Worm (Caenorhabditis elegans): ENCODE measurements around the gene nhr-124.

Gene nhr-124

DNA sequence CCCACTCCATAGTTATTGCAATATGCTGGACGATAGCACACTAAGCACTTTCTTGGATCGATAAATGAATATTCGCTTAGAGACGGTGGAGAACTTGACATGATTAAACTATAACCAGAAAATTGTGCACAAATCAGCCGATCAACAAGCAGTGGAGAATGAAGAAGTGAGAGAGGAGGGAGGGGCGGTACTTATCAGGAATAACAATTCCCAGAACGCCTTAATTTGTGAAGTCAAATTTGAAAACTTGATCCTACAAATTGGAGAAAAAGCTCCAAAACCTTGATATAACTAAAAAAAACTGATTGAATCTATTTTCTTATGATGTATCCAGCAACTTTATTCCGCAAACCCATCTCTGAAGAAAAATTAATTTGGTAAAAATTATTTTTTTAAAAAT lies 7.8 kb downstream of the nhr-124 start, which contains the start of gene nhr-159:
TSS of gene nhr-159 (minus strand) at position 101 of the 400 bp plus-strand sequence.
- TF ChIP-seq K09A11.1 (tag; optimal IDR thresholded peaks at IDR 0.05; ENCODE audit: insufficient read depth) = no peak
- no peak for TF ChIP-seq F13H6.1 (tag; optimal IDR thresholded peaks at IDR 0.05)

DNA sequence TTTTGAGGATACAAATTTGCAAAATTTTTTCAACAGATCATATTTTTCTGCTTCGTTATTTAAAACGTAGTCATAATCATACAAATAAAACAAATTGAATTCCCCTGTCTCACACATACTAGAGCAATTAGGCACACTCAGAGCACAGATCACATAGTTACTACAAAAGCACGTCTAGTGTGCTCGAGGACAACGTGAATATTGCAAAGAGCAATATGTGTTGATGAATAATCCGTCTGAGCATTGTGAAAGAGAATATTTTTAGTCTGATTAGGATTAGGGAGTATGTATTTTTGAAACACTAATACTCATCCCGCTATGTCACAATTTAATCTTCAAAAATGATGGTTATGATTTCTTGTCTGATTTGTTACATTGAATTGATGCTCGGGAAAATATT lies 8.8 kb downstream of the nhr-124 start:
- TF ChIP-seq tbx-2 (tag; optimal IDR thresholded peaks at IDR 0.05) = no peak
- no peak for TF ChIP-seq ceh-19 (GFP tag; optimal IDR thresholded peaks at IDR 0.05)
- no peak for TF ChIP-seq unc-86 (tag; optimal IDR thresholded peaks at IDR 0.05)
- no peak for TF ChIP-seq elt-4 (tag; optimal IDR thresholded peaks at IDR 0.05)
- no peak for TF ChIP-seq pha-2 (tag; optimal IDR thresholded peaks at IDR 0.05)
- no peak for TF ChIP-seq ttx-3 (tag; optimal IDR thresholded peaks at IDR 0.05)
- no peak for TF ChIP-seq ceh-9 (tag; optimal IDR thresholded peaks at IDR 0.05)
- no peak for TF ChIP-seq T23F11.4 (GFP tag; optimal IDR thresholded peaks at IDR 0.05)
- no peak for TF ChIP-seq nhr-11 (tag; optimal IDR thresholded peaks at IDR 0.05)

DNA sequence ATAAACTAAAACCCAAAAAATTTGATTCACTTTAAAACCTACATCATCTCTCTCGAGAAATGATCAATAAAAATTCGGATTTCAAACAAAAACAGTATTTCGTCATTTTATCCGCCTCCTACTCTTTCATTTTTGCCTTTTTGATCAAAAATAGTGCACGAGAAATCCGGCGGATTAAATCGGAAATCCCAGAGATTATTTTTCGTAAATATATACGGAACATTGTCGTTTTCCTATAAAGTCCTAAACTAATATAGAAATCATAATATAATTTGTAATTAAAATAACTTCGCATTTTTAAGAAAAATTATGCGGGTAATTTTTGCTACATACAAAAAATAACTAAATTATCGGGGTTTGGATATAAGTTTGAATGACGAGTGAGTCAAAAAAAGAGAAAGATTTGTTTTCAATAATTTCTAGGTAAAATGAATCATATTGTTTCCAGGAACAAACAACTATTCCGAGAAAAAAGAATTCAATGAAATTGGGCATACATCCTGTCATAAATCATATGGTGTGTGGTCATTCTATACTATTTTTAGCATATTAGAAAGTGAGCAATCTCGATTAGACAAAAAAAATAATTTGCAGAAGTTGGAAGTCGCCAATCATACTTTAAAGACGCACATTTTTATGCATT lies 11.8 kb downstream of the nhr-124 start, which contains the start of gene nhr-158:
TSS of gene nhr-158 (minus strand) at position 51 of the 643 bp plus-strand sequence.
- TF ChIP-seq ceh-14 (tag; optimal IDR thresholded peaks at IDR 0.05) = no peak
- no peak for TF ChIP-seq ceh-48 (tag; optimal IDR thresholded peaks at IDR 0.05)
- no peak for TF ChIP-seq unc-86 (tag; optimal IDR thresholded peaks at IDR 0.05)
- TF ChIP-seq fax-1 (tag; optimal IDR thresholded peaks at IDR 0.05) = no peak
- no peak for TF ChIP-seq hlh-6 (tag; optimal IDR thresholded peaks at IDR 0.05)
- no peak for TF ChIP-seq ceh-9 (tag; optimal IDR thresholded peaks at IDR 0.05)
- TF ChIP-seq lim-6 (tag; optimal IDR thresholded peaks at IDR 0.05) = no peak
- TF ChIP-seq nhr-232 (tag; optimal IDR thresholded peaks at IDR 0.05) = no peak
- TF ChIP-seq ceh-19 (GFP tag; optimal IDR thresholded peaks at IDR 0.05) = no peak

DNA sequence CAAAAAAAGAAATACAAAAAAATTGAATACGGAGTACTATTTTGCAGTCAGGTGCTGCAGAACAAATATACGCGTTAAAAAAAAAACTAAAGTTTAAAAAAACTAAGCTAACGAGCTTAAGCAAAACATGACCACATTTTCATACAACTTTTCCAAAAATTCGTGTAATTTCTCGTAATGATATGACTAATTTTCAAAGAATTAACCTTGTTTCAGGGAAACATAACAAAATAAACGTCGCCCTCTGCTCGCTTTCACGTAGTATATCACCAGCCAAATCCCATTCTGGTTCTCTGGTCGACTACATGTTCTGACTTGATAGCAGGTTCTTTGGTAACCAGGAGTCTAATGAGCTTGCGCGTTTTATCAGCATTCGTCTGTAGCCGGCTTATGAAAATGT lies 15.6 kb downstream of the nhr-124 start:
- TF ChIP-seq ttx-3 (tag; optimal IDR thresholded peaks at IDR 0.05) (no peak), ceh-2 (tag; optimal IDR thresholded peaks at IDR 0.05) (no peak), C08G9.2 (tag; optimal IDR thresholded peaks at IDR 0.05) (no peak), ceh-9 (tag; optimal IDR thresholded peaks at IDR 0.05) (no peak), npax-4 (tag; optimal IDR thresholded peaks at IDR 0.05) (no peak), ceh-45 (GFP tag; IDR thresholded peaks at IDR 0.05) (no peak), mec-3 (tag; optimal IDR thresholded peaks at IDR 0.05; ENCODE audit: borderline replicate concordance) (no peak), sox-2 (GFP tag; IDR thresholded peaks at IDR 0.05) (no peak), unc-3 (GFP tag; conservative IDR thresholded peaks at IDR 0.05) (no peak), unc-3 (tag; optimal IDR thresholded peaks at IDR 0.05) (no peak), zip-5 (tag; optimal IDR thresholded peaks at IDR 0.05) (no peak), madf-2 (tag; optimal IDR thresholded peaks at IDR 0.05) (no peak), ets-4 (tag; optimal IDR thresholded peaks at IDR 0.05) (no peak)

DNA sequence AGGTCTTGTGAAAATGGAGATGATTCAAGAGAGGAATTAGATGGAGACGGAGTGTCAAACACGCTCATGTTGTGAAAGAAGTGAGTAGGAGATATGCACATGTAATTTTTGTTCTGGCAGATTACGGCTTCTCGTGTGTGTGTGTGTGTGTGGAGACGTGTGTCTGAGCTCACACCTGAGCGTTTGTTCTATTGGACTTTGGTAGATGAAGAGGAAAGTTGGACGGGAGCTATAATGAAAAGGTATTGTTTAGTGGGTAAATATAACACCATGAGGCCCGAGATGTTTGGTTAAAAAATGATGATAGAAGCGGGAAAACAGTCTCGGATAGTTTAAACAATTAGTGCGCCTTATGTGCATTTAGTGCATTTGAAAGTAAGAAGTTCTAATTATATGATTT lies 17.1 kb downstream of the nhr-124 start, which contains the start of gene nhr-157:
TSS of gene nhr-157 (minus strand) at position 101 of the 400 bp plus-strand sequence.
- TF ChIP-seq K09A11.1 (tag; optimal IDR thresholded peaks at IDR 0.05; ENCODE audit: insufficient read depth) (no peak), pax-1 (tag; optimal IDR thresholded peaks at IDR 0.05) (no peak), nfya-1 (tag; optimal IDR thresholded peaks at IDR 0.05) (no peak), F13H6.1 (tag; optimal IDR thresholded peaks at IDR 0.05) (no peak)

DNA sequence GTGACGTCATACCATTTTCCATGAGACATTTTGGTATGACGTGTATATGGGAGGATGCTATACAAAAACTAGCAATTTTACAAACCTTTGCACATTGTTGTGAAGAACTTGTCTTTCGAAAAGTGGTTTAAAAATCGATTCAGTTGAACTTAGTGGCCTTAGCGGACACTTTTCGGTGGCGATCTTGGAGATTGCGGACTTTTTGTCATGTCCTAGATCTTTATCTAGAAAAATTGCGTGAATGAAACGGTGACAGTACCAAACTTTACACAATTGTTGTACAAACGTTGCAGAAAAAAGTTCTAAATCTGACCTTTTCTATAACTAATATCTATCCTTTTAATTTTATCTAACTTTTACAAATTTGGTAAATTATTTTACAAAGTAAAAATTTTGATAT lies 20.7 kb downstream of the nhr-124 start:
- TF ChIP-seq ceh-9 (tag; optimal IDR thresholded peaks at IDR 0.05) (no peak), gmeb-2 (tag; optimal IDR thresholded peaks at IDR 0.05) (no peak), hlh-8 (tag; optimal IDR thresholded peaks at IDR 0.05) (no peak), ceh-45 (GFP tag; IDR thresholded peaks at IDR 0.05) (no peak), elt-4 (tag; optimal IDR thresholded peaks at IDR 0.05) (no peak), ttx-3 (tag; optimal IDR thresholded peaks at IDR 0.05) (no peak), ama-1 (optimal IDR thresholded peaks at IDR 0.05) (no peak), fkh-10 (GFP tag; optimal IDR thresholded peaks at IDR 0.05) (no peak), ceh-48 (tag; optimal IDR thresholded peaks at IDR 0.05) (no peak), syd-9 (tag; optimal IDR thresholded peaks at IDR 0.05) (no peak), hlh-30 (tag; optimal IDR thresholded peaks at IDR 0.05; ENCODE audit: insufficient read depth) (no peak), fax-1 (tag; optimal IDR thresholded peaks at IDR 0.05) (no peak), odd-2 (tag; optimal IDR thresholded peaks at IDR 0.05) (no peak), tbx-2 (tag; optimal IDR thresholded peaks at IDR 0.05) (no peak), ceh-19 (GFP tag; optimal IDR thresholded peaks at IDR 0.05) (no peak), npax-4 (tag; optimal IDR thresholded peaks at IDR 0.05) (no peak)
